Worm (Caenorhabditis elegans) whole organism, L4 larva: ENCODE results near the gene C46C11.3.

Source experiments
- D1046.2 ChIP-seq: fragments of 200-800 bp; sonication (Bioruptor generic); IDR thresholded peaks from 2 replicates; pipeline ENCODE4 v1.3.6; 2022; ENCODE audit warnings: missing genetic modification characterization, missing compliant biosample characterization
- F26F4.8 ChIP-seq: fragments of 200-800 bp; sonication (Bioruptor generic); conservative IDR thresholded peaks from 2 replicates; pipeline ENCODE4 v1.3.6; 2022; ENCODE audit warnings: missing genetic modification characterization, missing compliant biosample characterization
- F49E8.2 ChIP-seq: sonication (generic microtip); optimal IDR thresholded peaks from 2 replicates; lab custom pipeline; 2016; ENCODE audit warnings: missing compliant biosample characterization, mild to moderate bottlenecking, missing genetic modification characterization, borderline replicate concordance
- R02D3.7 ChIP-seq: fragments of 150-350 bp; sonication (generic microtip); optimal IDR thresholded peaks from 3 replicates; lab custom pipeline; 2014; ENCODE audit warnings: missing biosample characterization, missing genetic modification characterization
- T20F7.1 ChIP-seq: fragments of 200-800 bp; sonication (Bioruptor generic); optimal IDR thresholded peaks from 2 replicates; lab custom pipeline; 2018; ENCODE audit warnings: mild to moderate bottlenecking, missing genetic modification characterization, missing compliant biosample characterization
- Y75B8A.6 ChIP-seq: fragments of 200-800 bp; sonication (Bioruptor generic); IDR thresholded peaks from 2 replicates; pipeline ENCODE4 v1.3.6; 2022; ENCODE audit warnings: missing genetic modification reagents, missing genetic modification characterization, missing compliant biosample characterization
- ZK337.2 ChIP-seq: fragments of 200-800 bp; sonication (Bioruptor generic); IDR thresholded peaks from 2 replicates; pipeline ENCODE4 v1.3.6; 2022; ENCODE audit warnings: missing genetic modification reagents, missing genetic modification characterization, missing compliant biosample characterization
- ZK546.5 ChIP-seq, 2 experiments: sonication (generic microtip); optimal IDR thresholded peaks; 2 replicates each; lab custom pipeline; 2017; ENCODE audit warnings: missing biosample characterization in 2 of 2, missing genetic modification characterization in 2 of 2
- arid-1 ChIP-seq: fragments of 200-800 bp; sonication (Bioruptor generic); conservative IDR thresholded peaks from 2 replicates; pipeline ENCODE4 v1.3.6; 2022; ENCODE audit warnings: missing genetic modification reagents, missing genetic modification characterization, missing compliant biosample characterization
- ceh-20 ChIP-seq: fragments of 200-800 bp; sonication (Bioruptor generic); IDR thresholded peaks from 2 replicates; pipeline ENCODE4 v1.3.6; 2022; ENCODE audit warnings: missing genetic modification reagents, missing genetic modification characterization, missing compliant biosample characterization
- ceh-28 ChIP-seq: fragments of 150-350 bp; optimal IDR thresholded peaks from 2 replicates; lab custom pipeline; 2014; ENCODE audit warnings: missing biosample characterization, missing genetic modification reagents, missing genetic modification characterization
- ceh-32 ChIP-seq: sonication (generic microtip); optimal IDR thresholded peaks from 2 replicates; lab custom pipeline; 2016; ENCODE audit warnings: mild to moderate bottlenecking, missing genetic modification characterization, missing compliant biosample characterization; ENCODE audit not compliant: poor library complexity
- ceh-82 ChIP-seq: sonication (generic microtip); optimal IDR thresholded peaks from 2 replicates; lab custom pipeline; 2017; ENCODE audit warnings: missing biosample characterization, missing genetic modification characterization
- ces-1 ChIP-seq: fragments of 150-350 bp; sonication (generic microtip); optimal IDR thresholded peaks from 4 replicates; lab custom pipeline; 2014; ENCODE audit warnings: missing biosample characterization, missing genetic modification reagents, missing genetic modification characterization
- ctbp-1 ChIP-seq: fragments of 200-800 bp; sonication (Bioruptor generic); IDR thresholded peaks from 2 replicates; pipeline ENCODE4 v1.3.6; 2022; ENCODE audit warnings: missing genetic modification reagents, missing genetic modification characterization, missing compliant biosample characterization
- daf-19 ChIP-seq: fragments of 200-800 bp; sonication (Bioruptor generic); conservative IDR thresholded peaks from 2 replicates; pipeline ENCODE4 v1.3.6; 2022; ENCODE audit warnings: missing genetic modification characterization, missing compliant biosample characterization
- dmd-6 ChIP-seq: fragments of 200-800 bp; sonication (Bioruptor generic); IDR thresholded peaks from 2 replicates; pipeline ENCODE4 v1.3.6; 2022; ENCODE audit warnings: missing genetic modification reagents, missing genetic modification characterization, missing compliant biosample characterization
- dmd-8 ChIP-seq: fragments of 200-800 bp; sonication (Bioruptor generic); IDR thresholded peaks from 2 replicates; pipeline ENCODE4 v1.3.6; 2022; ENCODE audit warnings: missing genetic modification characterization, missing compliant biosample characterization
- dmd-9 ChIP-seq: fragments of 200-800 bp; sonication (Bioruptor generic); IDR thresholded peaks from 2 replicates; pipeline ENCODE4 v1.3.6; 2022; ENCODE audit warnings: missing genetic modification reagents, missing genetic modification characterization, missing compliant biosample characterization
- dpl-1 ChIP-seq: fragments of 150-350 bp; optimal IDR thresholded peaks from 2 replicates; lab custom pipeline; 2014; ENCODE audit warnings: missing biosample characterization, missing genetic modification reagents, missing genetic modification characterization
- dve-1 ChIP-seq: sonication (generic microtip); optimal IDR thresholded peaks from 2 replicates; lab custom pipeline; 2017; ENCODE audit warnings: antibody characterized with exemption, mild to moderate bottlenecking, missing genetic modification characterization, missing compliant biosample characterization; ENCODE audit not compliant: insufficient read depth
- egl-27 ChIP-seq: sonication (generic microtip); optimal IDR thresholded peaks from 3 replicates; lab custom pipeline; 2017; ENCODE audit warnings: missing biosample characterization, missing genetic modification reagents, missing genetic modification characterization
- fkh-10 ChIP-seq: fragments of 150-350 bp; optimal IDR thresholded peaks from 2 replicates; lab custom pipeline; 2014; ENCODE audit warnings: missing biosample characterization, missing genetic modification reagents, missing genetic modification characterization
- hlh-30 ChIP-seq: sonication (generic microtip); optimal IDR thresholded peaks from 2 replicates; lab custom pipeline; 2017; ENCODE audit warnings: antibody characterized with exemption, mild to moderate bottlenecking, missing genetic modification characterization, missing compliant biosample characterization; ENCODE audit not compliant: insufficient read depth
- lin-1 ChIP-seq: fragments of 200-800 bp; sonication (Bioruptor generic); IDR thresholded peaks from 2 replicates; pipeline ENCODE4 v1.3.6; 2022; ENCODE audit warnings: missing genetic modification reagents, missing genetic modification characterization, missing compliant biosample characterization
- lin-13 ChIP-seq: fragments of 150-350 bp; optimal IDR thresholded peaks from 2 replicates; lab custom pipeline; 2014; ENCODE audit warnings: missing biosample characterization, missing genetic modification reagents, missing genetic modification characterization
- lin-15B ChIP-seq: fragments of 150-350 bp; sonication (generic microtip); optimal IDR thresholded peaks from 3 replicates; lab custom pipeline; 2014; ENCODE audit warnings: missing biosample characterization, missing genetic modification characterization
- lin-29 ChIP-seq: fragments of 200-800 bp; sonication (Bioruptor generic); IDR thresholded peaks from 2 replicates; pipeline ENCODE4 v1.3.6; 2022; ENCODE audit warnings: missing genetic modification reagents, missing genetic modification characterization, missing compliant biosample characterization
- lsy-2 ChIP-seq, 2 experiments: fragments of 150-350 bp in 1 of 2; sonication (generic microtip) in 1 of 2; optimal IDR thresholded peaks; 2 replicates each; lab custom pipeline; 2014 to 2017; ENCODE audit warnings: missing biosample characterization in 2 of 2, missing genetic modification characterization in 2 of 2
- mep-1 ChIP-seq: fragments of 150-350 bp; sonication (generic microtip); optimal IDR thresholded peaks from 3 replicates; lab custom pipeline; 2014; ENCODE audit warnings: missing biosample characterization, missing genetic modification characterization
- mxl-3 ChIP-seq: fragments of 200-800 bp; sonication (Bioruptor generic); optimal IDR thresholded peaks from 2 replicates; lab custom pipeline; 2018; ENCODE audit warnings: mild to moderate bottlenecking, missing genetic modification characterization, missing compliant biosample characterization
- nhr-10 ChIP-seq: fragments of 150-350 bp; optimal IDR thresholded peaks from 2 replicates; lab custom pipeline; 2014; ENCODE audit warnings: missing biosample characterization, missing genetic modification characterization
- nhr-237 ChIP-seq: sonication (generic microtip); optimal IDR thresholded peaks from 2 replicates; lab custom pipeline; 2017; ENCODE audit warnings: missing biosample characterization, missing genetic modification characterization
- nhr-28 ChIP-seq: fragments of 150-350 bp; optimal IDR thresholded peaks from 2 replicates; lab custom pipeline; 2014; ENCODE audit warnings: missing biosample characterization, missing genetic modification characterization
- nhr-41 ChIP-seq: fragments of 200-800 bp; sonication (Bioruptor generic); IDR thresholded peaks from 2 replicates; pipeline ENCODE4 v1.3.6; 2022; ENCODE audit warnings: missing genetic modification reagents, missing genetic modification characterization, missing compliant biosample characterization
- nhr-42 ChIP-seq: fragments of 200-800 bp; sonication (Bioruptor generic); IDR thresholded peaks from 2 replicates; pipeline ENCODE4 v1.3.6; 2022; ENCODE audit warnings: missing genetic modification characterization, missing compliant biosample characterization
- nhr-77 ChIP-seq: fragments of 150-350 bp; optimal IDR thresholded peaks from 2 replicates; lab custom pipeline; 2014; ENCODE audit warnings: missing biosample characterization, missing genetic modification characterization
- php-3 ChIP-seq: fragments of 200-800 bp; sonication (Bioruptor generic); IDR thresholded peaks from 2 replicates; pipeline ENCODE4 v1.3.6; 2022; ENCODE audit warnings: missing genetic modification reagents, missing genetic modification characterization, missing compliant biosample characterization
- pqm-1 ChIP-seq: sonication (generic microtip); optimal IDR thresholded peaks from 2 replicates; lab custom pipeline; 2017; ENCODE audit warnings: missing biosample characterization, missing genetic modification characterization
- saeg-2 ChIP-seq: fragments of 200-800 bp; sonication (Bioruptor generic); IDR thresholded peaks from 2 replicates; pipeline ENCODE4 v1.3.6; 2022; ENCODE audit warnings: missing genetic modification reagents, missing genetic modification characterization, missing compliant biosample characterization
- set-16 ChIP-seq: fragments of 200-800 bp; sonication (Bioruptor generic); IDR thresholded peaks from 2 replicates; pipeline ENCODE4 v1.3.6; 2022; ENCODE audit warnings: missing genetic modification reagents, missing genetic modification characterization, missing compliant biosample characterization
- snpc-1.2 ChIP-seq: fragments of 200-800 bp; sonication (Bioruptor generic); IDR thresholded peaks from 2 replicates; pipeline ENCODE4 v1.3.6; 2022; ENCODE audit warnings: missing genetic modification reagents, missing genetic modification characterization, missing compliant biosample characterization
- snpc-4 ChIP-seq: fragments of 150-350 bp; optimal IDR thresholded peaks from 2 replicates; lab custom pipeline; 2014; ENCODE audit warnings: missing biosample characterization, missing genetic modification characterization
- tag-97 ChIP-seq: fragments of 200-800 bp; sonication (Bioruptor generic); IDR thresholded peaks from 2 replicates; pipeline ENCODE4 v1.3.6; 2022; ENCODE audit warnings: missing genetic modification characterization, missing compliant biosample characterization
- tra-1 ChIP-seq: fragments of 200-800 bp; sonication (Bioruptor generic); IDR thresholded peaks from 2 replicates; pipeline ENCODE4 v1.3.6; 2022; ENCODE audit warnings: missing genetic modification reagents, missing genetic modification characterization, missing compliant biosample characterization
- unc-130 ChIP-seq: sonication (generic microtip); optimal IDR thresholded peaks from 2 replicates; lab custom pipeline; 2016; ENCODE audit warnings: missing genetic modification reagents, missing genetic modification characterization, missing compliant biosample characterization
- unc-39 ChIP-seq: sonication (generic microtip); optimal IDR thresholded peaks from 2 replicates; lab custom pipeline; 2017; ENCODE audit warnings: missing biosample characterization, missing genetic modification characterization
- ztf-11 ChIP-seq: fragments of 150-350 bp; optimal IDR thresholded peaks from 2 replicates; lab custom pipeline; 2014; ENCODE audit warnings: missing biosample characterization, missing genetic modification characterization
- ztf-7 ChIP-seq: fragments of 150-350 bp; optimal IDR thresholded peaks from 2 replicates; lab custom pipeline; 2014; ENCODE audit warnings: missing biosample characterization, missing genetic modification characterization

Gene C46C11.3

ce11 chrX:4660268-4660880 is 38.2 kb downstream of the C46C11.3 start, which contains the start of gene nhr-45:
Gene nhr-45 (minus strand): TSS chrX:4660318.
- no peak for TF ChIP-seq F49E8.2
- TF ChIP-seq dmd-6 (GFP tag; lab: Robert Waterston, UW): peak; percentile 42; the same call in 1 of the 2 replicates
- peak; percentile 26 for TF ChIP-seq pqm-1 (tag; lab: Kevin White, UChicago)
- peak in 1 of 2 experiments; percentile 13 for TF ChIP-seq lsy-2 (tag; optimal IDR thresholded peaks at IDR 0.05; lab: Kevin White, UChicago)
- TF ChIP-seq ceh-28: no peak
- TF ChIP-seq ZK337.2 (GFP tag; lab: Robert Waterston, UW): no peak
- no peak for TF ChIP-seq daf-19 (GFP tag; lab: Robert Waterston, UW)
- TF ChIP-seq F26F4.8: no peak
- no peak for TF ChIP-seq tag-97 (GFP tag; lab: Robert Waterston, UW)
- TF ChIP-seq saeg-2 (GFP tag; lab: Robert Waterston, UW): no peak
- TF ChIP-seq ceh-32: no peak
- peak; percentile 24 for TF ChIP-seq nhr-77 (tag; lab: Kevin White, UChicago)
- peak; percentile 25 for TF ChIP-seq nhr-28
- peak; percentile 34 for TF ChIP-seq T20F7.1 (GFP tag; lab: Kevin White, UChicago)
- TF ChIP-seq R02D3.7: no peak
- TF ChIP-seq nhr-41 (GFP tag; lab: Robert Waterston, UW): no peak

- TF ChIP-seq nhr-237 (tag; lab: Kevin White, UChicago) (no peak), arid-1 (no peak), dmd-9 (no peak), ztf-11 (tag; lab: Kevin White, UChicago) (no peak), dmd-6 (GFP tag; lab: Robert Waterston, UW) (peak; percentile 76), snpc-4 (tag; lab: Kevin White, UChicago) (no peak), fkh-10 (GFP tag; lab: Kevin White, UChicago) (no peak), set-16 (GFP tag; lab: Robert Waterston, UW) (no peak), Y75B8A.6 (GFP tag; lab: Robert Waterston, UW) (no peak), nhr-10 (tag; lab: Kevin White, UChicago) (peak; percentile 21), egl-27 (tag; lab: Kevin White, UChicago) (no peak), R02D3.7 (no peak), snpc-1.2 (GFP tag; lab: Robert Waterston, UW) (no peak), lin-29 (no peak), tra-1 (no peak), lin-13 (GFP tag; lab: Kevin White, UChicago) (no peak), dmd-8 (GFP tag; lab: Robert Waterston, UW) (no peak), ceh-20 (GFP tag; lab: Robert Waterston, UW) (no peak), lin-15B (tag; lab: Kevin White, UChicago) (no peak), mep-1 (peak; percentile 65), ctbp-1 (GFP tag; lab: Robert Waterston, UW) (no peak), F26F4.8 (no peak), lin-1 (GFP tag; lab: Robert Waterston, UW) (no peak), unc-130 (GFP tag; lab: Kevin White, UChicago) (no peak), nhr-42 (GFP tag; lab: Robert Waterston, UW) (no peak), mxl-3 (GFP tag; lab: Kevin White, UChicago) (peak; percentile 29), ceh-32 (no peak), D1046.2 (GFP tag; lab: Robert Waterston, UW) (no peak), hlh-30 (tag; lab: Kevin White, UChicago) (no peak), nhr-41 (GFP tag; lab: Robert Waterston, UW) (no peak), nhr-28 (peak; percentile 90), unc-39 (no peak), ces-1 (GFP tag; lab: Kevin White, UChicago) (no peak), pqm-1 (tag; lab: Kevin White, UChicago) (peak; percentile 93), dpl-1 (GFP tag; lab: Kevin White, UChicago) (no peak), php-3 (GFP tag; lab: Robert Waterston, UW) (no peak), ceh-82 (tag; lab: Kevin White, UChicago) (no peak), daf-19 (GFP tag; lab: Robert Waterston, UW) (no peak), dve-1 (tag; lab: Kevin White, UChicago) (peak; percentile 69), ZK546.5 (tag; optimal IDR thresholded peaks at IDR 0.05; lab: Kevin White, UChicago) (no peak), ztf-7 (tag; lab: Kevin White, UChicago) (no peak)
Observed at ce11 chrX:4662293-4662825, 40.2 kb downstream of the C46C11.3 start.
